Fruit fly (Drosophila melanogaster) whole organism, larva: Measurements from ENCODE around the gene CG5793.
A peak's percentile ranks its signal among the peaks of the same experiment; 100 is the strongest.

Experiments
- noc ChIP-seq: fragments of 200-800 bp; sonication (Bioruptor generic); optimal IDR thresholded peaks from 3 replicates; lab custom pipeline; 2019; ENCODE audit warnings: missing biosample characterization, mild to moderate bottlenecking, missing genetic modification characterization, moderate library complexity

CG5793 gene

dm6 chr3R:21169525-21170149 lies 42.3 kb downstream of the CG5793 start:
- no peak for TF ChIP-seq noc (tag; lab: Kevin White, UChicago)

- TF ChIP-seq noc (tag; lab: Kevin White, UChicago): peak; percentile 11
These were observed 49.3 kb downstream of the CG5793 start for dm6 chr3R:21176663-21177145.
